Worm (Caenorhabditis elegans): ENCODE measurements around the gene spp-20.

spp-20 gene

DNA sequence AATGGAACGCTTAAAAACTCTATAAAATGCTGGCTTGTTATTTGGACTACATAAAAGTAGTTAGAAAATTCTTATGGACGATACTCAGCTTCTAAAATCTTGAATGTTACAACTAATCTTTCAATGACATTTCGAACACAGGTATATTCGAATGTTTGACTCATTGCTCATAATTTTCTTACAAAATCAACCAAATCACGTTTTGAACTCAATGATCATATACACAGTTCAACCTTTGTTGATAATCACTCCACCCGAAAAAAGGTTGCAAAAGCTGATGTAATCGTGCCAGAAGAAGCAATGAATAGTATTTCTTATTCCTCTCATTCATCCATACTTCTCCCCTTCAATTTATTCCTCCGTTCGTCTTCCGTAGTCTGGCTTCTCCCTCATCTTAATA, 8.9 kb downstream of the spp-20 start, which contains the start of gene K04A8.20:
Gene K04A8.20, plus strand, starts transcription at position 301 of the 400 bp plus-strand sequence.
- TF ChIP-seq sma-3 (GFP tag; optimal IDR thresholded peaks at IDR 0.05) (no peak), ceh-82 (tag; optimal IDR thresholded peaks at IDR 0.05) (no peak), zag-1 (tag; optimal IDR thresholded peaks at IDR 0.05) (no peak), alr-1 (tag; optimal IDR thresholded peaks at IDR 0.05) (no peak), nhr-21 (tag; optimal IDR thresholded peaks at IDR 0.05) (no peak), gmeb-1 (tag; optimal IDR thresholded peaks at IDR 0.05) (no peak), unc-62 (GFP tag; optimal IDR thresholded peaks at IDR 0.05) (no peak), ztf-4 (tag; optimal IDR thresholded peaks at IDR 0.05) (no peak), elt-3 (tag; optimal IDR thresholded peaks at IDR 0.05) (no peak), ama-1 (optimal IDR thresholded peaks at IDR 0.05) (no peak), blmp-1 (tag; optimal IDR thresholded peaks at IDR 0.05; ENCODE audit: insufficient read depth) (no peak), fos-1 (tag; optimal IDR thresholded peaks at IDR 0.05) (no peak)

DNA sequence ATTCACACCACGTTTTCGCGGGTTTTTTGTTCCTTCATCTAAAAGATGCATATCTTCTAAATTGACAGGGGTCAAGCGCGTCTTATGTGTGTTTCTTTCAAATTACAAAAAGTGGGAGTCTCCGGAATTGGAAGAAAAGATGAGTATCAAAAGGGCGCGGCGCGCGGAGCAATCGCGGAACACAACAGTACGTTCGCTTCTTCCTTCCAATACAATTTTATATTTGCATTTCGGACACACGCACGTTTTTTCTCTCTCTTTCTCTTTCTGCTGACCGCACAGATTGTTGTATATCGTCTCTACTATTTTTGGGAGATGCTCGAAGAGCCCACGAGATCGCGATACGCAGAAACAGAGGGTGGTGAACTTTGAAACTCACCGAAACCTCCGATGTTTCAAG, 9.7 kb downstream of the spp-20 start:
- TF ChIP-seq ztf-1 (GFP tag; conservative IDR thresholded peaks at IDR 0.05) (no peak), nhr-129 (tag; optimal IDR thresholded peaks at IDR 0.05) (no peak), nhr-25 (tag; optimal IDR thresholded peaks at IDR 0.05) (no peak), C34F6.9 (tag; optimal IDR thresholded peaks at IDR 0.05) (no peak), ceh-82 (tag; optimal IDR thresholded peaks at IDR 0.05) (no peak), zag-1 (tag; optimal IDR thresholded peaks at IDR 0.05) (no peak), elt-3 (tag; optimal IDR thresholded peaks at IDR 0.05) (no peak)

DNA sequence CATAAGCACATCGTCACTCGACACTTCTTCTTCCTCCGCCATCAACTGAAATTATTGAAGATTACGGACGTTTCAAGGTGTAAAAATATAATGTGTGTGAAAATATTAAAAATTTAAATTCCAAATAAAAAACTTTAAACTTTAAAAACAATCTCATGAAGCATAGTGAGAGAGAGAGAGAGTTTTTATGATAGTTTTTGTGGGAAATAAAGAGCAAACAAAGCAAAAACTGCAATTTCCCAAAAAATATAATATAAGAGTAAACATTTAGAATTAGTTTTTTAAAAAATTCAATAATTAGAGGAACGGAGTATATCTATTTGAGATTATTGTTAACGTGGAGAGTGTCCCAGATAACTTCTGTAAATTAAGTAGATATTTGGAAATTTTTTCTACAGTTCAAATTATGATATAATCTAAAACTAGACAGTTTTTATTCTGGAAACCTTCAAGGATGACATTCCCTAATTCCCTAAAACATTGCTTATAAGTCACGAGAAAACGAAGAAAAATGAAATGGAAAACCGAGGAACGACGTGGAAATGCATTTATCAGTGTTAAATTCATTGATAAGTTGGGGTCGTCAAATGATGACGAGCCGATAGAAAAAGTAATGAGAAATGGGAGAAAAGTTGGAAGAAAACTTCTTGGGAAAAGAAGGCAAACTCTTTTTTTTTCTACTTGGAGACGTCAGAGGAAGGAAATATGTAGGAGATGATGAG, 11.4 kb downstream of the spp-20 start, which contains the start of gene dre-1:
Gene dre-1, minus strand, starts transcription at position 51 of the 722 bp plus-strand sequence.
- no peak for TF ChIP-seq alr-1 (tag; optimal IDR thresholded peaks at IDR 0.05)
- peak; percentile 82 for TF ChIP-seq fos-1 (tag; optimal IDR thresholded peaks at IDR 0.05)
- TF ChIP-seq lin-39 (tag; optimal IDR thresholded peaks at IDR 0.05) = no peak
- peak; percentile 6 for TF ChIP-seq crh-2 (tag; optimal IDR thresholded peaks at IDR 0.05)
- TF ChIP-seq unc-55 (GFP tag; optimal IDR thresholded peaks at IDR 0.05) = peak; percentile 8

DNA sequence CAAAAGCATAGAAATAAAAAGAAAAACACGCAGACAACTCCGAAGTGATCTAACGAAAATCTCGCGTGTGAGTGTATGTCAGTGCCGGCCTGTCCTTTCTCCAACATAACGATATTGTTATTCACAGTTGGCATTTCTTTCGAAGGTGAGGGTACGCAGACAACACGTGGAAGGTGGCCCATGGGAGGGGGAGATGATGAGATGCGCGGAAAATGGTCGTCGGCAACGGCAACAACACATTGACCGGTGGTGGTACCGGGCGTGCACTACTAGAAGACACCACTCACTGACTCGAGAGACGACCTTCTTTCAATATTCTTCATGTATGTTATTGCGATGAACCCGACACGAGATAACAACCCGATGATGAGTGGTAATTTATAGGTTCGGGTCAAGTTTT, 13.0 kb downstream of the spp-20 start:
- TF ChIP-seq sma-3 (GFP tag; optimal IDR thresholded peaks at IDR 0.05) = peak; percentile 4
- peak; percentile 30 for TF ChIP-seq sma-9 (GFP tag; optimal IDR thresholded peaks at IDR 0.05)
- TF ChIP-seq sma-9 (tag; optimal IDR thresholded peaks at IDR 0.05) = no peak
- TF ChIP-seq lin-13 (GFP tag; optimal IDR thresholded peaks at IDR 0.05) = no peak
- peak; percentile 8 for TF ChIP-seq fos-1 (tag; optimal IDR thresholded peaks at IDR 0.05)
- TF ChIP-seq ztf-1 (GFP tag; conservative IDR thresholded peaks at IDR 0.05) = no peak

DNA sequence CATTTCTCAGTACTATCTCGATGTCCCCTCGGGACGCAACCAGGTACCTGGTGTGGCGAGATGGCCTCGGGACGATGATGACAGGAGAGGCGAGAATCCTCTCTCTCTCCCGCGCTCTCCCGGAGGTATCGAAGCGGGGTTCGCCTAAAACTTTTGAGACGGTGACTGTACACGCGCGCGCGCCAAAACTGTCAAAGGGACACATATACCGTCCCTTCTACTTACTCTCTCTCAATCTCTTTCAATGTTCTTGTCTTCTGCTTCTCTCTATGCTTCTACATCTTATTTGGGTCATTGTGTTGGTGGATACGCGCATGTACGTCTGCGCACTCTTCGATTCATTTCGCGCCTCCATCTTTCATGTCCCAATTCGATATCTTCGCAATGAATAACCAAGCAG, 16.1 kb downstream of the spp-20 start:
- TF ChIP-seq sma-3 (GFP tag; optimal IDR thresholded peaks at IDR 0.05) (no peak), nhr-10 (tag; optimal IDR thresholded peaks at IDR 0.05) (no peak), fos-1 (tag; optimal IDR thresholded peaks at IDR 0.05) (peak; percentile 25), nhr-129 (tag; optimal IDR thresholded peaks at IDR 0.05) (peak; percentile 10), skn-1 (tag; optimal IDR thresholded peaks at IDR 0.05) (no peak), nhr-25 (tag; optimal IDR thresholded peaks at IDR 0.05) (peak; percentile 21), mab-5 (tag; optimal IDR thresholded peaks at IDR 0.05) (no peak), nhr-6 (tag; optimal IDR thresholded peaks at IDR 0.05) (no peak), elt-1 (tag; optimal IDR thresholded peaks at IDR 0.05) (no peak), sma-9 (GFP tag; optimal IDR thresholded peaks at IDR 0.05) (peak; percentile 3), sma-9 (tag; optimal IDR thresholded peaks at IDR 0.05) (no peak), nhr-21 (tag; optimal IDR thresholded peaks at IDR 0.05) (peak; percentile 55), mbf-1 (tag; optimal IDR thresholded peaks at IDR 0.05) (no peak), egl-27 (tag; optimal IDR thresholded peaks at IDR 0.05) (no peak), mdl-1 (tag; optimal IDR thresholded peaks at IDR 0.05) (no peak), crh-2 (tag; optimal IDR thresholded peaks at IDR 0.05) (no peak), Y55F3AM.14 (GFP tag; optimal IDR thresholded peaks at IDR 0.05) (peak; percentile 25)

DNA sequence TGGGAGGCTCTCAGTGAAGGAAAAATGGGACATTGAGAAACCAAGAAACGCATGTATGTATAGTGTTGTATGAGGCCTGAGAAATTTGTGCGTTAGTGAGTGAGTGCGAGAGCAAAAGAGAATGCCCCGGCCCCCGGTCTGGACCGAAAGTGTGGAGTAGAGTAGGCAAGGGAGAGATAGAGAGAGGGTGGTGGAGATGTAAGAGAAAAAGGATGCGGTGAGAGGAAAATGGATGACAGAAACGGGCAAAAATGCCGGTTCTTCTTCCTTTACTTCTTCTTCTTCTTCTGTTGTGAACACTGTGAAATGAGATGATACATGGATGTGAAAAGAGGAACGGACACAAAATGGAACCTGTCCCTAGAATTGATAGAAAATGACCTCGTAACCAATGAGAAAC, 19.7 kb downstream of the spp-20 start:
- TF ChIP-seq F13H6.1 (tag; optimal IDR thresholded peaks at IDR 0.05) = peak; percentile 30
- peak; percentile 5 for TF ChIP-seq fos-1 (tag; optimal IDR thresholded peaks at IDR 0.05)
- TF ChIP-seq unc-55 (GFP tag; optimal IDR thresholded peaks at IDR 0.05) = peak; percentile 7
- TF ChIP-seq lsy-2 (tag; optimal IDR thresholded peaks at IDR 0.05) = peak in 1 of 2 experiments; percentile 12
- no peak for TF ChIP-seq nhr-21 (tag; optimal IDR thresholded peaks at IDR 0.05)
- peak; percentile 16 for TF ChIP-seq crh-2 (tag; optimal IDR thresholded peaks at IDR 0.05)
- no peak for TF ChIP-seq gmeb-1 (tag; optimal IDR thresholded peaks at IDR 0.05)
- peak; percentile 29 for TF ChIP-seq nhr-129 (tag; optimal IDR thresholded peaks at IDR 0.05)
- peak; percentile 30 for TF ChIP-seq C34F6.9 (tag; optimal IDR thresholded peaks at IDR 0.05)
